Worm (Caenorhabditis elegans) whole organism, late embryonic: ENCODE data around the gene Y64G10A.7.

Source experiments
- C08G9.2 ChIP-seq: sonication (generic microtip); optimal IDR thresholded peaks from 2 replicates; lab custom pipeline; 2016; ENCODE audit warnings: mild to moderate bottlenecking, missing genetic modification characterization, moderate library complexity, missing compliant biosample characterization
- F13H6.1 ChIP-seq: sonication (generic microtip); optimal IDR thresholded peaks from 2 replicates; lab custom pipeline; 2016; ENCODE audit warnings: missing genetic modification characterization, missing compliant biosample characterization
- T23F11.4 ChIP-seq: fragments of 200-800 bp; sonication (Bioruptor generic); optimal IDR thresholded peaks from 2 replicates; lab custom pipeline; 2018; ENCODE audit warnings: mild to moderate bottlenecking, missing genetic modification characterization, missing compliant biosample characterization
- ahr-1 ChIP-seq: sonication (generic microtip); optimal IDR thresholded peaks from 2 replicates; lab custom pipeline; 2016; ENCODE audit warnings: missing genetic modification characterization, missing compliant biosample characterization
- ama-1 ChIP-seq: fragments of 150-350 bp; optimal IDR thresholded peaks from 2 replicates; lab custom pipeline; 2014
- ceh-18 ChIP-seq: sonication (generic microtip); optimal IDR thresholded peaks from 2 replicates; lab custom pipeline; 2016; ENCODE audit warnings: missing genetic modification characterization, missing compliant biosample characterization
- ceh-19 ChIP-seq: fragments of 200-800 bp; sonication (Bioruptor generic); optimal IDR thresholded peaks from 2 replicates; lab custom pipeline; 2018; ENCODE audit warnings: mild to moderate bottlenecking, missing genetic modification characterization, missing compliant biosample characterization
- ceh-24 ChIP-seq: sonication (generic microtip); optimal IDR thresholded peaks from 2 replicates; lab custom pipeline; 2016; ENCODE audit warnings: mild to moderate bottlenecking, missing genetic modification characterization, missing compliant biosample characterization
- ceh-30 ChIP-seq: fragments of 150-350 bp; optimal IDR thresholded peaks from 2 replicates; lab custom pipeline; 2014; ENCODE audit warnings: missing biosample characterization, missing genetic modification characterization
- ceh-31 ChIP-seq: sonication (generic microtip); optimal IDR thresholded peaks from 2 replicates; lab custom pipeline; 2016; ENCODE audit warnings: missing genetic modification characterization, missing compliant biosample characterization
- ceh-48 ChIP-seq: sonication (generic microtip); optimal IDR thresholded peaks from 2 replicates; lab custom pipeline; 2016; ENCODE audit warnings: missing genetic modification characterization, inconsistent platforms, missing compliant biosample characterization
- ceh-6 ChIP-seq: fragments of 200-800 bp; sonication (Bioruptor generic); optimal IDR thresholded peaks from 2 replicates; lab custom pipeline; 2018; ENCODE audit warnings: mild to moderate bottlenecking, missing genetic modification characterization, missing compliant biosample characterization
- elt-4 ChIP-seq: sonication (generic microtip); optimal IDR thresholded peaks from 2 replicates; lab custom pipeline; 2016; ENCODE audit warnings: missing genetic modification characterization, missing compliant biosample characterization
- ets-4 ChIP-seq: sonication (generic microtip); optimal IDR thresholded peaks from 2 replicates; lab custom pipeline; 2016; ENCODE audit warnings: missing genetic modification characterization, missing compliant biosample characterization
- eyg-1 ChIP-seq: sonication (generic microtip); optimal IDR thresholded peaks from 2 replicates; lab custom pipeline; 2016; ENCODE audit warnings: missing genotype, missing genetic modification characterization, missing compliant biosample characterization
- fax-1 ChIP-seq: sonication (generic microtip); optimal IDR thresholded peaks from 2 replicates; lab custom pipeline; 2016; ENCODE audit warnings: missing genotype, missing genetic modification characterization, missing compliant biosample characterization
- fkh-6 ChIP-seq: sonication (generic microtip); optimal IDR thresholded peaks from 2 replicates; lab custom pipeline; 2016; ENCODE audit warnings: missing genetic modification characterization, missing compliant biosample characterization
- gmeb-2 ChIP-seq: sonication (generic microtip); optimal IDR thresholded peaks from 2 replicates; lab custom pipeline; 2016; ENCODE audit warnings: missing genetic modification characterization, inconsistent platforms, missing compliant biosample characterization
- hlh-6 ChIP-seq: sonication (generic microtip); optimal IDR thresholded peaks from 2 replicates; lab custom pipeline; 2016; ENCODE audit warnings: missing genotype, missing genetic modification characterization, missing compliant biosample characterization
- madf-2 ChIP-seq: sonication (generic microtip); optimal IDR thresholded peaks from 2 replicates; lab custom pipeline; 2017; ENCODE audit warnings: missing genetic modification characterization, missing compliant biosample characterization
- mec-3 ChIP-seq: sonication (generic microtip); optimal IDR thresholded peaks from 2 replicates; lab custom pipeline; 2016; ENCODE audit warnings: borderline replicate concordance, missing genetic modification characterization, missing compliant biosample characterization
- nfya-1 ChIP-seq: sonication (generic microtip); optimal IDR thresholded peaks from 2 replicates; lab custom pipeline; 2017; ENCODE audit warnings: missing genetic modification characterization, mild to moderate bottlenecking, missing compliant biosample characterization, antibody characterized with exemption, moderate library complexity
- nhr-232 ChIP-seq: sonication (generic microtip); optimal IDR thresholded peaks from 2 replicates; lab custom pipeline; 2016; ENCODE audit warnings: missing genetic modification characterization, missing compliant biosample characterization
- npax-4 ChIP-seq: sonication (generic microtip); optimal IDR thresholded peaks from 2 replicates; lab custom pipeline; 2016; ENCODE audit warnings: missing genetic modification characterization, missing compliant biosample characterization
- odd-2 ChIP-seq: sonication (generic microtip); optimal IDR thresholded peaks from 2 replicates; lab custom pipeline; 2017; ENCODE audit warnings: antibody characterized with exemption, mild to moderate bottlenecking, missing genetic modification characterization, missing compliant biosample characterization
- pat-9 ChIP-seq: fragments of 200-800 bp; sonication (Bioruptor generic); optimal IDR thresholded peaks from 2 replicates; lab custom pipeline; 2018; ENCODE audit warnings: mild to moderate bottlenecking, missing genetic modification characterization, moderate library complexity, missing compliant biosample characterization
- pax-1 ChIP-seq: fragments of 150-350 bp; optimal IDR thresholded peaks from 2 replicates; lab custom pipeline; 2014; ENCODE audit warnings: missing biosample characterization, missing genetic modification characterization
- pqm-1 ChIP-seq: sonication (generic microtip); optimal IDR thresholded peaks from 2 replicates; lab custom pipeline; 2016; ENCODE audit warnings: missing genetic modification characterization, missing compliant biosample characterization
- ref-2 ChIP-seq: sonication (generic microtip); optimal IDR thresholded peaks from 2 replicates; lab custom pipeline; 2016; ENCODE audit warnings: missing genetic modification characterization, missing compliant biosample characterization
- sdc-2 ChIP-seq: sonication (generic microtip); optimal IDR thresholded peaks from 2 replicates; lab custom pipeline; 2016; ENCODE audit warnings: missing genotype, missing genetic modification characterization, missing compliant biosample characterization
- sox-2 ChIP-seq: fragments of 200-800 bp; sonication (Bioruptor generic); IDR thresholded peaks from 2 replicates; pipeline ENCODE4 v1.3.6; 2022; ENCODE audit warnings: missing genetic modification reagents, missing genetic modification characterization, missing compliant biosample characterization
- syd-9 ChIP-seq: sonication (generic microtip); optimal IDR thresholded peaks from 2 replicates; lab custom pipeline; 2016; ENCODE audit warnings: mild to moderate bottlenecking, missing genetic modification characterization, moderate library complexity, missing compliant biosample characterization
- tbx-2 ChIP-seq: sonication (generic microtip); optimal IDR thresholded peaks from 2 replicates; lab custom pipeline; 2016; ENCODE audit warnings: missing genetic modification characterization, missing compliant biosample characterization
- tbx-7 ChIP-seq: sonication (generic microtip); optimal IDR thresholded peaks from 2 replicates; lab custom pipeline; 2016; ENCODE audit warnings: missing genotype, missing genetic modification characterization, missing compliant biosample characterization
- unc-42 ChIP-seq: sonication (generic microtip); optimal IDR thresholded peaks from 2 replicates; lab custom pipeline; 2016; ENCODE audit warnings: missing genotype, missing genetic modification characterization, missing compliant biosample characterization
- unc-86 ChIP-seq: sonication (generic microtip); optimal IDR thresholded peaks from 2 replicates; lab custom pipeline; 2016; ENCODE audit warnings: missing genetic modification characterization, missing compliant biosample characterization

The Y64G10A.7 gene

DNA sequence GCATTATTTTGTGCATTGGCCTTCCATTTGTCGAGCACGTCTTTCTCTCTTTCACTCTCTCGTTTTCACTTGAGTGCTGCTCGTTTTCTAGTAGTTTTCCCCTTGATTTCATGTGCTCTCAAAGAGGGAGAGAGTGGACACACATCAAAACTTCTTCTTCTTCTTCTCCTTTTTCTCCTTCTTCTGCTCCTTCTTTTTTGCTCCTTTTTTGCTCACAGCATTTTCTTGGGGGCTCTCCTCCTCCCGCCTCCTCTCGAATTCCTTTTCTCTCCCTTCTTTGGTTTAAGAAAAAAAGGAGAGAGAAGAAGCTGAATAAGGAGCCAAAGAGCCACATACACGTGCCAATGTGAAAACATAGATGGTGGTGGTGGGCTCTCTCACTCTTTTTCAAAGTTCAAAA lies 19.1 kb upstream of the Y64G10A.7 start:
- TF ChIP-seq F13H6.1 (tag; lab: Kevin White, UChicago): no peak
- no peak for TF ChIP-seq sox-2
- no peak for TF ChIP-seq fax-1
- no peak for TF ChIP-seq pax-1 (tag; lab: Kevin White, UChicago)
- no peak for TF ChIP-seq mec-3
- no peak for TF ChIP-seq ceh-18 (tag; lab: Kevin White, UChicago)
- TF ChIP-seq ceh-6 (GFP tag; lab: Kevin White, UChicago): no peak
- no peak for TF ChIP-seq eyg-1
- no peak for TF ChIP-seq C08G9.2 (tag; lab: Kevin White, UChicago)
- TF ChIP-seq ceh-31 (tag; lab: Kevin White, UChicago): peak; percentile 53
- no peak for TF ChIP-seq gmeb-2 (tag; lab: Kevin White, UChicago)
- no peak for TF ChIP-seq ets-4 (tag; lab: Kevin White, UChicago)
- peak; percentile 1 for TF ChIP-seq sdc-2 (tag; lab: Kevin White, UChicago)
- no peak for TF ChIP-seq pqm-1
- no peak for TF ChIP-seq unc-86 (tag; lab: Kevin White, UChicago)
- no peak for TF ChIP-seq ahr-1 (tag; lab: Kevin White, UChicago)
- no peak for TF ChIP-seq ceh-19 (GFP tag; lab: Kevin White, UChicago)
- TF ChIP-seq ama-1 (lab: Kevin White, UChicago): no peak
- TF ChIP-seq ceh-24 (tag; lab: Kevin White, UChicago): no peak
- no peak for TF ChIP-seq nhr-232 (tag; lab: Kevin White, UChicago)
- TF ChIP-seq syd-9 (tag; lab: Kevin White, UChicago): no peak
- TF ChIP-seq tbx-2 (tag; lab: Kevin White, UChicago): peak; percentile 11
- peak; percentile 56 for TF ChIP-seq unc-42 (tag; lab: Kevin White, UChicago)
- no peak for TF ChIP-seq madf-2

DNA sequence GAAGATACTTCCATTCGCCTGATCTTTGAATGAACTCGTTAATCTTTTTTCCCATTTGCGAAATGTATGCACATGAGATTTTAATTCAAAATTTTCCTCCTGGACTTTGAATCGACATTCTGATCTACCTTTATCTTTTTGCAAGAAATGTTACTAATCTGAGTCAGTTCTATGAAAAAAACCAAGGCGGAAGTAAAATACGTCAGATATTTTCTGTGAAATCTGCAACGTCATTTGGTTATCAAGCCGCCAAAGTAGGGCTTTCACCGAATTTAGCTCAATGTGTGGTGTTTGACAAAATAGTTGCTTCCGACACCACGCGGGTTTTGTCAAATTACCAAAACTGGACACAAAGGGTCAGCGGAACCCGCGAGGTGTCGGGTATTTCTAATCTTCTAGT lies 16.9 kb upstream of the Y64G10A.7 start:
- TF ChIP-seq fkh-6 (tag; lab: Kevin White, UChicago) (no peak), ceh-31 (tag; lab: Kevin White, UChicago) (no peak), tbx-7 (tag; lab: Kevin White, UChicago) (no peak), elt-4 (tag; lab: Kevin White, UChicago) (no peak), F13H6.1 (tag; lab: Kevin White, UChicago) (no peak), hlh-6 (tag; lab: Kevin White, UChicago) (no peak), ama-1 (lab: Kevin White, UChicago) (no peak), ref-2 (tag; lab: Kevin White, UChicago) (no peak), C08G9.2 (tag; lab: Kevin White, UChicago) (no peak), T23F11.4 (GFP tag; lab: Kevin White, UChicago) (no peak), ceh-30 (tag; lab: Kevin White, UChicago) (no peak)

DNA sequence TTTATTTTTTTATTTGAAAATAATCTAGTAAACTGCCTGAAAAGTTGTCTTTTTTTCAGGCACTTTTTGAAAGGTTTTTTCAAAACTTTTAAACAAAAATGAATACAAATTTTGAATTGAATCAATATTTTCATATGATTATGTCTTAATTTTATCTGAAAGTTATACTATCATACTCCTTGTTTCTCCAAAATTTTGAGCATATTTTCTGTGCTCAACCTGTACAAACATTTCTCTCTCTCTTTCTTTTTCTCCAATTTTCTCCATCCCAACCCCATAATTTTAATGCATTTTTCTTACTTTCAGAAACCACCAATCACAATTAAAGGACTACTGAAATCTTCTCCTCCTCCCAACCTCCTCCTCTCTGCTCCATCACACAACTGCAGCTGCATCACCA lies 15.5 kb upstream of the Y64G10A.7 start, which contains the start of gene ilcr-1:
ilcr-1 (plus strand) TSS at position 301 of the 400 bp plus-strand sequence.
- TF ChIP-seq ceh-18 (tag; lab: Kevin White, UChicago): no peak
- TF ChIP-seq ceh-48 (tag; lab: Kevin White, UChicago): no peak
- TF ChIP-seq npax-4 (tag; lab: Kevin White, UChicago): no peak
- no peak for TF ChIP-seq sox-2
- no peak for TF ChIP-seq odd-2 (tag; lab: Kevin White, UChicago)

DNA sequence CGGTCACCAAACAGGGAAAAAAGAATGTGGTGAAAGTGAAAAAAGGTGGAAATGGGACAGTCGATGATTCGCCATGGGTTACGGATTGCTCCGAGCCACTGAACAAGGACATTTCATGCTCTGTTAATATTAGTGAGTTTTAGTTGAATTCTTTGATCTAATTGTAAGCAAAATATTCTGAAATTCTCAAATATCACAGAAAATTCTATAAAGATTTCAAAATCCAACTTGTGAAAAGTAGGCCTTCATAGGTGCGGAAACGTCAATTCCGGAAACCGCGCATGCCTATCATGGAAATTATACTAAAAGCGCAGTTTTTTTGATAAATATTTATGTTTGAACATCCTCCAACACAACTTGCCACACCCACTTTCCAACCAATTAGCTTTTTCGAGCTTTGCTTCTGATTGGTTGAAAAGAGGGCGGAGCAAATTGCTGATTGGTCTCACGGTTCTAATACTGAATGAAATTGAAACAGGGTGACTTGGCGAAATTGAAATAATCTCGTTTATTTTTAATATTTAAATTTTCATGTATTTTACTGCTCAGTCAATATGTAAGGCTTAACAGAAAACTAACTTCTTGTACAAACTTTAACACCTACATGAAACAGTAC lies 14.8 kb upstream of the Y64G10A.7 start:
- no peak for TF ChIP-seq unc-86 (tag; lab: Kevin White, UChicago)
- peak; percentile 56 for TF ChIP-seq nfya-1 (tag; lab: Kevin White, UChicago)
- TF ChIP-seq pat-9: no peak
